Fruit fly (Drosophila melanogaster): ENCODE measurements around the gene CG3626.
A peak's percentile ranks its signal among the peaks of the same experiment; 100 is the strongest.

dm6 chrX:4322234-4323210 lies 43.7 kb upstream of the CG3626 start, which contains the start of gene norpA:
- TF ChIP-seq Mnt (GFP tag; optimal IDR thresholded peaks at IDR 0.05): peak; percentile 66
- no peak for TF ChIP-seq kay (GFP tag; ENCODE audit: borderline replicate concordance)
- no peak for TF ChIP-seq Crg-1 (GFP tag; optimal IDR thresholded peaks at IDR 0.05)
